Worm (Caenorhabditis elegans) whole organism, late embryonic: ENCODE measurements around the gene Y46G5A.8.

Source experiments
- ceh-22 ChIP-seq: sonication (generic microtip); optimal IDR thresholded peaks from 2 replicates; lab custom pipeline; 2017; ENCODE audit warnings: missing biosample characterization, missing genetic modification characterization
- dmd-4 ChIP-seq: sonication (generic microtip); optimal IDR thresholded peaks from 2 replicates; lab custom pipeline; 2016; ENCODE audit warnings: borderline replicate concordance, missing genetic modification characterization, missing compliant biosample characterization
- nhr-11 ChIP-seq: fragments of 150-350 bp; optimal IDR thresholded peaks from 2 replicates; lab custom pipeline; 2014; ENCODE audit warnings: missing biosample characterization, missing genetic modification characterization
- ref-2 ChIP-seq: sonication (generic microtip); optimal IDR thresholded peaks from 2 replicates; lab custom pipeline; 2016; ENCODE audit warnings: missing genetic modification characterization, missing compliant biosample characterization
- tbx-2 ChIP-seq: sonication (generic microtip); optimal IDR thresholded peaks from 2 replicates; lab custom pipeline; 2016; ENCODE audit warnings: missing genetic modification characterization, missing compliant biosample characterization

- TF ChIP-seq nhr-11 (tag; lab: Kevin White, UChicago) (no peak), tbx-2 (tag; lab: Kevin White, UChicago) (no peak), dmd-4 (tag; lab: Kevin White, UChicago) (no peak), ceh-22 (no peak), ref-2 (tag; lab: Kevin White, UChicago) (no peak)
Observed at ce11 chrII:12764476-12764875, 8.3 kb downstream of the Y46G5A.8 start.
